Fruit fly (Drosophila melanogaster) whole organism, embryonic: ENCODE results near the gene CG43134.

ENCODE experiments used
- Adf1 ChIP-seq: fragments of 200-800 bp; sonication (Bioruptor generic); IDR thresholded peaks from 2 replicates; pipeline ENCODE4 v1.3.6; 2022; ENCODE audit warnings: missing biosample characterization, missing genetic modification characterization
- B-H2 ChIP-seq: fragments of 200-800 bp; sonication (Bioruptor generic); optimal IDR thresholded peaks from 2 replicates; lab custom pipeline; 2018; ENCODE audit warnings: missing biosample characterization, mild to moderate bottlenecking, missing genetic modification characterization
- Blimp-1 ChIP-seq: fragments of 200-800 bp; sonication (Bioruptor generic); optimal IDR thresholded peaks from 3 replicates; lab custom pipeline; 2018; ENCODE audit warnings: missing biosample characterization, missing genetic modification characterization, mild to moderate bottlenecking, moderate library complexity, missing genetic modification reagents
- Bteb2 ChIP-seq: fragments of 200-800 bp; sonication (Bioruptor generic); optimal IDR thresholded peaks from 2 replicates; lab custom pipeline; 2016; ENCODE audit warnings: missing biosample characterization, missing genetic modification characterization
- CG10959 ChIP-seq: fragments of 200-800 bp; sonication (Bioruptor generic); IDR thresholded peaks from 2 replicates; pipeline ENCODE4 v1.3.6; 2022; ENCODE audit warnings: missing biosample characterization, missing genetic modification characterization
- CG10979 ChIP-seq: fragments of 200-800 bp; sonication (Bioruptor generic); optimal IDR thresholded peaks from 2 replicates; lab custom pipeline; 2018; ENCODE audit warnings: missing biosample characterization, mild to moderate bottlenecking, missing genetic modification characterization, moderate library complexity
- CG11695 ChIP-seq: fragments of 200-800 bp; sonication (Bioruptor generic); IDR thresholded peaks from 3 replicates; pipeline ENCODE4 v1.3.6; 2022; ENCODE audit warnings: missing biosample characterization, missing genetic modification characterization
- CG12155 ChIP-seq: fragments of 200-800 bp; sonication (Bioruptor generic); optimal IDR thresholded peaks from 3 replicates; lab custom pipeline; 2016; ENCODE audit warnings: missing biosample characterization, missing genetic modification characterization
- CG14441 ChIP-seq: fragments of 200-800 bp; sonication (Bioruptor generic); IDR thresholded peaks from 2 replicates; pipeline ENCODE4 v1.3.6; 2022; ENCODE audit warnings: missing biosample characterization, missing genetic modification characterization
- CG15696 ChIP-seq: fragments of 200-800 bp; sonication (Bioruptor generic); optimal IDR thresholded peaks from 2 replicates; lab custom pipeline; 2019; ENCODE audit warnings: missing biosample characterization, mild to moderate bottlenecking, missing genetic modification characterization, moderate library complexity
- CG16779 ChIP-seq: fragments of 200-800 bp; sonication (Bioruptor generic); IDR thresholded peaks from 2 replicates; pipeline ENCODE4 v1.3.6; 2022; ENCODE audit warnings: missing biosample characterization, missing genetic modification characterization
- CG16863 ChIP-seq: fragments of 200-800 bp; sonication (Bioruptor generic); optimal IDR thresholded peaks from 3 replicates; lab custom pipeline; 2016; ENCODE audit warnings: missing biosample characterization, missing genetic modification characterization
- CG17802 ChIP-seq: fragments of 200-800 bp; sonication (Bioruptor generic); optimal IDR thresholded peaks from 2 replicates; lab custom pipeline; 2018; ENCODE audit warnings: missing biosample characterization, mild to moderate bottlenecking, missing genetic modification characterization, moderate library complexity
- CG17829 ChIP-seq: fragments of 200-800 bp; optimal IDR thresholded peaks from 2 replicates; lab custom pipeline; 2019; ENCODE audit warnings: missing biosample characterization, mild to moderate bottlenecking, missing genetic modification characterization, moderate library complexity
- CG42726 ChIP-seq: fragments of 200-800 bp; sonication (Bioruptor generic); IDR thresholded peaks from 2 replicates; pipeline ENCODE4 v1.3.6; 2022; ENCODE audit warnings: missing biosample characterization, missing genetic modification characterization; ENCODE audit not compliant: partially characterized antibody
- CG4404 ChIP-seq: fragments of 200-800 bp; sonication (Bioruptor generic); IDR thresholded peaks from 2 replicates; pipeline ENCODE4 v1.3.6; 2022; ENCODE audit warnings: missing biosample characterization, missing genetic modification characterization
- CG4854 ChIP-seq: fragments of 200-800 bp; sonication (Bioruptor generic); optimal IDR thresholded peaks from 2 replicates; lab custom pipeline; 2016; ENCODE audit warnings: missing biosample characterization, missing genetic modification characterization, inconsistent platforms
- CG6854 ChIP-seq: fragments of 200-800 bp; sonication (Bioruptor generic); optimal IDR thresholded peaks from 3 replicates; lab custom pipeline; 2017; ENCODE audit warnings: missing biosample characterization, mild to moderate bottlenecking, missing genetic modification characterization
- CG7928 ChIP-seq: fragments of 200-800 bp; sonication (Bioruptor generic); optimal IDR thresholded peaks from 2 replicates; lab custom pipeline; 2017; ENCODE audit warnings: missing biosample characterization, mild to moderate bottlenecking, missing genetic modification characterization
- CG9727 ChIP-seq: fragments of 200-800 bp; sonication (Bioruptor generic); optimal IDR thresholded peaks from 3 replicates; lab custom pipeline; 2017; ENCODE audit warnings: missing biosample characterization, mild to moderate bottlenecking, missing genetic modification characterization
- CHES-1-like ChIP-seq: fragments of 200-800 bp; sonication (Bioruptor generic); optimal IDR thresholded peaks from 2 replicates; lab custom pipeline; 2016; ENCODE audit warnings: missing biosample characterization, missing genetic modification characterization
- Dek ChIP-seq: fragments of 200-800 bp; sonication (Bioruptor generic); optimal IDR thresholded peaks from 3 replicates; lab custom pipeline; 2019; ENCODE audit warnings: missing biosample characterization, mild to moderate bottlenecking, missing genetic modification characterization, moderate library complexity
- Doc3 ChIP-seq: fragments of 200-800 bp; sonication (Bioruptor generic); IDR thresholded peaks from 3 replicates; pipeline ENCODE4 v1.3.6; 2022; ENCODE audit warnings: missing biosample characterization, missing genetic modification characterization; ENCODE audit not compliant: partially characterized antibody
- Eip74EF ChIP-seq, 2 experiments: fragments of 200-800 bp in 1 of 2; fragments of >200 bp in 1 of 2; sonication (Bioruptor generic) in 1 of 2; optimal IDR thresholded peaks; 2 replicates each; lab custom pipeline; 2017 to 2019; ENCODE audit warnings: missing biosample characterization in 2 of 2, missing genetic modification characterization in 2 of 2, mild to moderate bottlenecking in 1 of 2, moderate library complexity in 1 of 2
- Fer1 ChIP-seq: fragments of 200-800 bp; sonication (Bioruptor generic); optimal IDR thresholded peaks from 2 replicates; lab custom pipeline; 2017; ENCODE audit warnings: missing biosample characterization, mild to moderate bottlenecking, missing genetic modification characterization
- Hmr ChIP-seq: fragments of 200-800 bp; sonication (Bioruptor generic); optimal IDR thresholded peaks from 3 replicates; lab custom pipeline; 2017; ENCODE audit warnings: mild to moderate bottlenecking, missing biosample characterization, missing genetic modification reagents, missing genetic modification characterization
- Hr39 ChIP-seq: fragments of >200 bp; optimal IDR thresholded peaks from 2 replicates; lab custom pipeline; 2017
- Med ChIP-seq: fragments of 200-800 bp; sonication (Bioruptor generic); peaks from one replicate; lab custom pipeline; 2016; ENCODE audit warnings: missing biosample characterization, missing genetic modification characterization, mild to moderate bottlenecking, inconsistent platforms, moderate library complexity
- NFAT ChIP-seq: fragments of 200-800 bp; sonication (Bioruptor generic); IDR thresholded peaks from 2 replicates; pipeline ENCODE4 v1.3.6; 2022; ENCODE audit warnings: missing biosample characterization, missing genetic modification characterization
- Poxn ChIP-seq: fragments of 200-800 bp; sonication (Bioruptor generic); IDR thresholded peaks from 2 replicates; pipeline ENCODE4 v1.3.6; 2022; ENCODE audit warnings: missing biosample characterization, missing genetic modification characterization
- Side ChIP-seq: fragments of 200-800 bp; sonication (Bioruptor generic); optimal IDR thresholded peaks from 2 replicates; lab custom pipeline; 2016; ENCODE audit warnings: missing biosample characterization, missing genetic modification characterization
- Sox102F ChIP-seq: fragments of 200-800 bp; sonication (Bioruptor generic); optimal IDR thresholded peaks from 2 replicates; lab custom pipeline; 2018; ENCODE audit warnings: missing biosample characterization, mild to moderate bottlenecking, missing genetic modification characterization, moderate library complexity
- Stat92E ChIP-seq, 3 experiments: fragments of >200 bp in 2 of 3; fragments of 200-800 bp in 1 of 3; sonication (Bioruptor generic) in 1 of 3; optimal IDR thresholded peaks; 2 replicates each; lab custom pipeline; 2017 to 2019; ENCODE audit warnings: missing biosample characterization in 3 of 3, missing genetic modification characterization in 3 of 3, mild to moderate bottlenecking in 1 of 3, moderate library complexity in 1 of 3
- az2 ChIP-seq: fragments of 200-800 bp; sonication (Bioruptor generic); optimal IDR thresholded peaks from 3 replicates; lab custom pipeline; 2016; ENCODE audit warnings: missing biosample characterization, missing genetic modification characterization
- bigmax ChIP-seq: fragments of 200-800 bp; sonication (Bioruptor generic); optimal IDR thresholded peaks from 2 replicates; lab custom pipeline; 2018; ENCODE audit warnings: missing biosample characterization, mild to moderate bottlenecking, missing genetic modification characterization
- ci ChIP-seq: fragments of 200-800 bp; sonication (Bioruptor generic); IDR thresholded peaks from 3 replicates; pipeline ENCODE4 v1.3.6; 2022; ENCODE audit warnings: missing biosample characterization, missing genetic modification characterization
- dati ChIP-seq: fragments of 200-800 bp; sonication (Bioruptor generic); IDR thresholded peaks from 2 replicates; pipeline ENCODE4 v1.3.6; 2022; ENCODE audit warnings: missing biosample characterization, missing genetic modification characterization
- dmrt11E ChIP-seq: fragments of 200-800 bp; sonication (Bioruptor generic); optimal IDR thresholded peaks from 3 replicates; lab custom pipeline; 2018; ENCODE audit warnings: missing biosample characterization, mild to moderate bottlenecking, missing genetic modification characterization, moderate library complexity
- dpn ChIP-seq, 2 experiments: fragments of 200-800 bp; sonication (Bioruptor generic); optimal IDR thresholded peaks; 3 replicates each; lab custom pipeline; 2016; ENCODE audit warnings: missing biosample characterization in 2 of 2, missing genetic modification characterization in 2 of 2
- eyg ChIP-seq: fragments of 200-800 bp; sonication (Bioruptor generic); optimal IDR thresholded peaks from 3 replicates; lab custom pipeline; 2016; ENCODE audit warnings: missing biosample characterization, missing genetic modification characterization
- gce ChIP-seq: fragments of 200-800 bp; sonication (Bioruptor generic); IDR thresholded peaks from 3 replicates; pipeline ENCODE4 v1.3.6; 2022; ENCODE audit warnings: missing biosample characterization, missing genetic modification characterization
- grn ChIP-seq: fragments of 200-800 bp; sonication (Bioruptor generic); optimal IDR thresholded peaks from 3 replicates; lab custom pipeline; 2017; ENCODE audit warnings: missing biosample characterization, missing genetic modification characterization
- jumu ChIP-seq: fragments of 200-800 bp; sonication (Bioruptor generic); optimal IDR thresholded peaks from 3 replicates; lab custom pipeline; 2016; ENCODE audit warnings: missing biosample characterization, missing genetic modification characterization
- lmd ChIP-seq: fragments of 200-800 bp; sonication (Bioruptor generic); IDR thresholded peaks from 2 replicates; pipeline ENCODE4 v1.3.6; 2022; ENCODE audit warnings: missing biosample characterization, missing genetic modification characterization
- org-1 ChIP-seq: fragments of 200-800 bp; sonication (Bioruptor generic); optimal IDR thresholded peaks from 2 replicates; lab custom pipeline; 2017; ENCODE audit warnings: missing biosample characterization, missing genetic modification characterization
- repo ChIP-seq: fragments of 200-800 bp; sonication (Bioruptor generic); optimal IDR thresholded peaks from 2 replicates; lab custom pipeline; 2016; ENCODE audit warnings: missing biosample characterization, missing genetic modification characterization
- seq ChIP-seq: fragments of 200-800 bp; sonication (Bioruptor generic); IDR thresholded peaks from 2 replicates; pipeline ENCODE4 v1.3.6; 2022; ENCODE audit warnings: missing biosample characterization, missing genetic modification characterization
- tin ChIP-seq: fragments of 200-800 bp; sonication (Bioruptor generic); optimal IDR thresholded peaks from 3 replicates; lab custom pipeline; 2016; ENCODE audit warnings: missing biosample characterization, missing genetic modification characterization
- trem ChIP-seq: fragments of 200-800 bp; optimal IDR thresholded peaks from 3 replicates; lab custom pipeline; 2019; ENCODE audit warnings: missing biosample characterization, mild to moderate bottlenecking, missing genetic modification characterization, moderate library complexity
- ttk ChIP-seq: fragments of 200-800 bp; sonication (Bioruptor generic); IDR thresholded peaks from 2 replicates; pipeline ENCODE4 v2.1.2; 2022; ENCODE audit warnings: missing biosample characterization, missing genetic modification characterization
- twi ChIP-seq: fragments of 200-800 bp; optimal IDR thresholded peaks from 2 replicates; lab custom pipeline; 2019; ENCODE audit warnings: missing biosample characterization, mild to moderate bottlenecking, missing genetic modification characterization, moderate library complexity
- z ChIP-seq: fragments of 200-800 bp; sonication (Bioruptor generic); IDR thresholded peaks from 3 replicates; pipeline ENCODE4 v1.3.6; 2022; ENCODE audit warnings: missing biosample characterization, missing genetic modification characterization

CG43134 gene

dm6 chrX:4262661-4263060 is 15.5 kb downstream of the CG43134 start (continued):
- no peak for TF ChIP-seq twi
- peak; percentile 44; the same call in 1 of the 2 replicates for TF ChIP-seq CG14441 (GFP tag; lab: Robert Waterston, UW)
- TF ChIP-seq Sox102F (GFP tag; lab: Kevin White, UChicago) = peak; percentile 41
- TF ChIP-seq ttk (GFP tag; lab: Robert Waterston, UW) = peak; percentile 16; the same call in 1 of the 2 replicates
- peak; percentile 29 for TF ChIP-seq eyg
- no peak for TF ChIP-seq Eip74EF (GFP tag; optimal IDR thresholded peaks at IDR 0.05; lab: Kevin White, UChicago)
- TF ChIP-seq CG17802 = no peak
- TF ChIP-seq z = no peak
- TF ChIP-seq Bteb2 = no peak
- TF ChIP-seq Adf1 (GFP tag; lab: Robert Waterston, UW) = no peak
- no peak for TF ChIP-seq B-H2 (GFP tag; lab: Kevin White, UChicago)
- TF ChIP-seq Stat92E (GFP tag; optimal IDR thresholded peaks at IDR 0.05; lab: Kevin White, UChicago) = no peak
- peak; percentile 72 for TF ChIP-seq Hmr
- TF ChIP-seq repo (GFP tag; lab: Kevin White, UChicago) = peak; percentile 35
- TF ChIP-seq CG42726 (GFP tag; lab: Robert Waterston, UW) = no peak
- peak; percentile 23 for TF ChIP-seq Dek (tag; lab: Kevin White, UChicago)
- peak; percentile 40 for TF ChIP-seq Side
- TF ChIP-seq CG16779 (GFP tag; lab: Robert Waterston, UW) = no peak
- TF ChIP-seq dmrt11E = peak; percentile 28
- TF ChIP-seq az2 (GFP tag; lab: Kevin White, UChicago) = peak; percentile 28
- no peak for TF ChIP-seq gce
- no peak for TF ChIP-seq grn (GFP tag; lab: Kevin White, UChicago)
- TF ChIP-seq Doc3 (GFP tag; lab: Robert Waterston, UW) = no peak
- no peak for TF ChIP-seq trem (tag; lab: Kevin White, UChicago)
- TF ChIP-seq CG4404 (GFP tag; lab: Robert Waterston, UW) = 0 out of 2 replicates have a peak, but pooled peaks have one; percentile 18
- no peak for TF ChIP-seq CG17829 (tag; lab: Kevin White, UChicago)
- no peak for TF ChIP-seq CG11695
- TF ChIP-seq CG7928 = no peak
- TF ChIP-seq ci = peak; percentile 71; the same call in 2 of the 3 replicates
- no peak for TF ChIP-seq CG4854 (GFP tag; lab: Kevin White, UChicago)
- TF ChIP-seq CG6854 = peak; percentile 35
- TF ChIP-seq dpn (GFP tag; optimal IDR thresholded peaks at IDR 0.05; lab: Kevin White, UChicago) = peak; percentile 35 to 51
- no peak for TF ChIP-seq dati
- no peak for TF ChIP-seq CG15696
- peak; percentile 7 for TF ChIP-seq CG16863 (GFP tag; lab: Kevin White, UChicago)
- TF ChIP-seq CG12155 (GFP tag; lab: Kevin White, UChicago) = peak; percentile 26
- TF ChIP-seq CG10959 (GFP tag; lab: Robert Waterston, UW) = no peak
- peak; percentile 90 for TF ChIP-seq Med (GFP tag; lab: Kevin White, UChicago)
- TF ChIP-seq tin = peak; percentile 25
- TF ChIP-seq CG9727 = peak; percentile 26
- peak; percentile 62 for TF ChIP-seq Fer1
- no peak for TF ChIP-seq seq
- no peak; the same call in 1 of the 2 replicates for TF ChIP-seq NFAT (GFP tag; lab: Robert Waterston, UW)
- no peak for TF ChIP-seq Hr39 (lab: Kevin White, UChicago)
- peak; percentile 38 for TF ChIP-seq jumu (GFP tag; lab: Kevin White, UChicago)
- peak; percentile 42 for TF ChIP-seq org-1 (GFP tag; lab: Kevin White, UChicago)
- TF ChIP-seq lmd (GFP tag; lab: Robert Waterston, UW) = peak; percentile 52
- TF ChIP-seq Blimp-1 (GFP tag; lab: Kevin White, UChicago) = peak; percentile 39
- no peak for TF ChIP-seq Poxn (GFP tag; lab: Robert Waterston, UW)
- peak; percentile 31 for TF ChIP-seq CHES-1-like (GFP tag; lab: Kevin White, UChicago)
- peak; percentile 46 for TF ChIP-seq CG10979 (tag; lab: Kevin White, UChicago)
- no peak for TF ChIP-seq bigmax (GFP tag; lab: Kevin White, UChicago)
